Worm (Caenorhabditis elegans): Measurements from ENCODE around the gene F01G10.6.

- TF ChIP-seq W03F9.2 (tag; optimal IDR thresholded peaks at IDR 0.05) (no peak), dao-5 (tag; optimal IDR thresholded peaks at IDR 0.05) (no peak), him-1 (tag; optimal IDR thresholded peaks at IDR 0.05) (no peak)
These were observed at the start of gene F01G10.6 for ce11 chrIV:10227534-10227933.

Data from whole organism, L4/young adult.